Worm (Caenorhabditis elegans) whole organism, early embryonic: ENCODE results near the gene nrde-1.

Source experiments
- B0310.2 ChIP-seq: sonication (generic microtip); optimal IDR thresholded peaks from 2 replicates; lab custom pipeline; 2016; ENCODE audit warnings: mild to moderate bottlenecking, missing genetic modification characterization, missing compliant biosample characterization
- F13C5.2 ChIP-seq: sonication (generic microtip); optimal IDR thresholded peaks from 2 replicates; lab custom pipeline; 2017; ENCODE audit warnings: mild to moderate bottlenecking, missing genetic modification characterization, inconsistent platforms, missing compliant biosample characterization
- aly-1 ChIP-seq: sonication (generic microtip); optimal IDR thresholded peaks from 2 replicates; lab custom pipeline; 2016; ENCODE audit warnings: missing genetic modification characterization, missing compliant biosample characterization
- ama-1 ChIP-seq: fragments of 150-350 bp; optimal IDR thresholded peaks from 2 replicates; lab custom pipeline; 2014
- ceh-36 ChIP-seq: sonication (generic microtip); optimal IDR thresholded peaks from 2 replicates; lab custom pipeline; 2016; ENCODE audit warnings: missing genetic modification characterization, inconsistent platforms, missing compliant biosample characterization
- ets-7 ChIP-seq: sonication (generic microtip); optimal IDR thresholded peaks from 2 replicates; lab custom pipeline; 2016; ENCODE audit warnings: missing genotype, missing genetic modification characterization, missing compliant biosample characterization
- flt-1 ChIP-seq: fragments of 200-800 bp; sonication (Bioruptor generic); IDR thresholded peaks from 2 replicates; pipeline ENCODE4 v1.3.6; 2022; ENCODE audit warnings: missing genetic modification characterization, missing compliant biosample characterization
- hmbx-1 ChIP-seq: sonication (generic microtip); optimal IDR thresholded peaks from 2 replicates; lab custom pipeline; 2016; ENCODE audit warnings: mild to moderate bottlenecking, missing genetic modification characterization, missing compliant biosample characterization
- hmg-4 ChIP-seq: fragments of 200-800 bp; sonication (Bioruptor generic); optimal IDR thresholded peaks from 2 replicates; lab custom pipeline; 2018; ENCODE audit warnings: mild to moderate bottlenecking, missing genetic modification characterization, missing compliant biosample characterization
- hnd-1 ChIP-seq: sonication (generic microtip); optimal IDR thresholded peaks from 2 replicates; lab custom pipeline; 2016; ENCODE audit warnings: missing genetic modification characterization, missing compliant biosample characterization
- pes-1 ChIP-seq: fragments of 200-800 bp; sonication (Bioruptor generic); IDR thresholded peaks from 2 replicates; pipeline ENCODE4 v1.3.6; 2022; ENCODE audit warnings: missing genetic modification reagents, missing genetic modification characterization, missing compliant biosample characterization
- scrt-1 ChIP-seq: fragments of 200-800 bp; sonication (Bioruptor generic); IDR thresholded peaks from 2 replicates; pipeline ENCODE4 v1.3.6; 2022; ENCODE audit warnings: missing genetic modification characterization, missing compliant biosample characterization
- sea-1 ChIP-seq: fragments of 200-800 bp; sonication (Bioruptor generic); conservative IDR thresholded peaks from 2 replicates; pipeline ENCODE4 v1.3.6; 2022; ENCODE audit warnings: missing genetic modification characterization, missing compliant biosample characterization
- tbx-11 ChIP-seq: fragments of 200-800 bp; sonication (Bioruptor generic); IDR thresholded peaks from 2 replicates; pipeline ENCODE4 v1.3.6; 2022; ENCODE audit warnings: missing genetic modification characterization, missing compliant biosample characterization
- tbx-37 ChIP-seq: fragments of 200-800 bp; sonication (Bioruptor generic); conservative IDR thresholded peaks from 2 replicates; pipeline ENCODE4 v1.3.6; 2022; ENCODE audit warnings: missing genetic modification reagents, missing genetic modification characterization, missing compliant biosample characterization

nrde-1 gene

ce11 chrIII:3765460-3765859 lies 52.2 kb downstream of the nrde-1 start, which contains the start of gene C44F1.1:
Gene C44F1.1 (minus strand): TSS chrIII:3765560.
- TF ChIP-seq aly-1 (tag; lab: Kevin White, UChicago) = no peak
- TF ChIP-seq tbx-11 = no peak
- no peak for TF ChIP-seq ama-1 (lab: Kevin White, UChicago)
- TF ChIP-seq ets-7 (tag; lab: Kevin White, UChicago) = no peak
- TF ChIP-seq hnd-1 (tag; lab: Kevin White, UChicago) = no peak
- TF ChIP-seq sea-1 (GFP tag; lab: Robert Waterston, UW) = no peak
- no peak for TF ChIP-seq hmbx-1
- no peak for TF ChIP-seq scrt-1 (GFP tag; lab: Robert Waterston, UW)
- TF ChIP-seq flt-1 (GFP tag; lab: Robert Waterston, UW) = no peak
- TF ChIP-seq F13C5.2 (tag; lab: Kevin White, UChicago) = no peak
- TF ChIP-seq tbx-37 (GFP tag; lab: Robert Waterston, UW) = no peak
- no peak for TF ChIP-seq pes-1 (GFP tag; lab: Robert Waterston, UW)

ce11 chrIII:3768200-3768599 lies 54.9 kb downstream of the nrde-1 start, which contains the start of gene gmeb-3:
Gene gmeb-3 (plus strand): TSS chrIII:3768500.
- no peak for TF ChIP-seq hmbx-1
- TF ChIP-seq F13C5.2 (tag; lab: Kevin White, UChicago) = no peak
- no peak for TF ChIP-seq tbx-37 (GFP tag; lab: Robert Waterston, UW)
- no peak for TF ChIP-seq ceh-36
- no peak for TF ChIP-seq hmg-4 (GFP tag; lab: Kevin White, UChicago)
- TF ChIP-seq B0310.2 (tag; lab: Kevin White, UChicago) = no peak
- TF ChIP-seq ama-1 (lab: Kevin White, UChicago) = no peak
- TF ChIP-seq tbx-11 = no peak
- no peak for TF ChIP-seq scrt-1 (GFP tag; lab: Robert Waterston, UW)
